Fruit fly (Drosophila melanogaster) whole organism, embryonic: ENCODE measurements around the gene CG31122.

Experiments used
- CG10274 ChIP-seq: fragments of 200-800 bp; sonication (Bioruptor generic); optimal IDR thresholded peaks from 3 replicates; lab custom pipeline; 2017; ENCODE audit warnings: missing biosample characterization, mild to moderate bottlenecking, missing genetic modification characterization
- CG10565 ChIP-seq: fragments of 200-800 bp; sonication (Bioruptor generic); optimal IDR thresholded peaks from 3 replicates; lab custom pipeline; 2016; ENCODE audit warnings: missing biosample characterization, mild to moderate bottlenecking, missing genetic modification characterization
- CG11695 ChIP-seq: fragments of 200-800 bp; sonication (Bioruptor generic); IDR thresholded peaks from 3 replicates; pipeline ENCODE4 v1.3.6; 2022; ENCODE audit warnings: missing biosample characterization, missing genetic modification characterization
- CG13296 ChIP-seq: fragments of 200-800 bp; sonication (Bioruptor generic); optimal IDR thresholded peaks from 3 replicates; lab custom pipeline; 2018; ENCODE audit warnings: missing biosample characterization, mild to moderate bottlenecking, missing genetic modification characterization
- CG15073 ChIP-seq: fragments of 200-800 bp; sonication (Bioruptor generic); optimal IDR thresholded peaks from 2 replicates; lab custom pipeline; 2016; ENCODE audit warnings: missing biosample characterization, missing genetic modification characterization
- CG16863 ChIP-seq: fragments of 200-800 bp; sonication (Bioruptor generic); optimal IDR thresholded peaks from 3 replicates; lab custom pipeline; 2016; ENCODE audit warnings: missing biosample characterization, missing genetic modification characterization
- CG17568 ChIP-seq: fragments of 200-800 bp; sonication (Bioruptor generic); optimal IDR thresholded peaks from 2 replicates; lab custom pipeline; 2018; ENCODE audit warnings: missing biosample characterization, mild to moderate bottlenecking, missing genetic modification characterization, moderate library complexity
- CG31388 ChIP-seq: fragments of 200-800 bp; sonication (Bioruptor generic); optimal IDR thresholded peaks from 2 replicates; lab custom pipeline; 2016; ENCODE audit warnings: missing biosample characterization, missing genetic modification characterization
- CG3995 ChIP-seq: fragments of 200-800 bp; sonication (Bioruptor generic); optimal IDR thresholded peaks from 3 replicates; lab custom pipeline; 2016; ENCODE audit warnings: missing biosample characterization, missing genetic modification characterization
- CG8944 ChIP-seq: fragments of 200-800 bp; sonication (Bioruptor generic); optimal IDR thresholded peaks from 3 replicates; lab custom pipeline; 2016; ENCODE audit warnings: missing biosample characterization, missing genetic modification characterization
- Chrac-16 ChIP-seq: fragments of 200-800 bp; sonication (Bioruptor generic); optimal IDR thresholded peaks from 3 replicates; lab custom pipeline; 2016; ENCODE audit warnings: missing biosample characterization, missing genetic modification characterization
- CrebB ChIP-seq: fragments of 200-800 bp; sonication (Bioruptor generic); optimal IDR thresholded peaks from 3 replicates; lab custom pipeline; 2018; ENCODE audit warnings: missing biosample characterization, mild to moderate bottlenecking, missing genetic modification characterization
- Dbx ChIP-seq: fragments of 200-800 bp; sonication (Bioruptor generic); IDR thresholded peaks from 3 replicates; pipeline ENCODE4 v1.3.6; 2022; ENCODE audit warnings: missing biosample characterization, missing genetic modification characterization
- Doc3 ChIP-seq: fragments of 200-800 bp; sonication (Bioruptor generic); IDR thresholded peaks from 3 replicates; pipeline ENCODE4 v1.3.6; 2022; ENCODE audit warnings: missing biosample characterization, missing genetic modification characterization; ENCODE audit not compliant: partially characterized antibody
- E2f1 ChIP-seq: fragments of 200-800 bp; sonication (Bioruptor generic); IDR thresholded peaks from 2 replicates; pipeline ENCODE4 v1.3.6; 2022; ENCODE audit warnings: missing biosample characterization, missing genetic modification characterization
- Fer3 ChIP-seq: fragments of 200-800 bp; sonication (Bioruptor generic); optimal IDR thresholded peaks from 2 replicates; lab custom pipeline; 2018; ENCODE audit warnings: missing biosample characterization, mild to moderate bottlenecking, missing genetic modification characterization, moderate library complexity
- HHEX ChIP-seq: fragments of 200-800 bp; sonication (Bioruptor generic); optimal IDR thresholded peaks from 3 replicates; lab custom pipeline; 2017; ENCODE audit warnings: missing biosample characterization, mild to moderate bottlenecking, missing genetic modification characterization, missing genetic modification reagents
- Max ChIP-seq: fragments of 200-800 bp; sonication (Bioruptor generic); optimal IDR thresholded peaks from 2 replicates; lab custom pipeline; 2016; ENCODE audit warnings: missing biosample characterization, mild to moderate bottlenecking, missing genetic modification characterization
- Nf-YA ChIP-seq: fragments of 200-800 bp; sonication (Bioruptor generic); IDR thresholded peaks from 2 replicates; pipeline ENCODE4 v1.3.6; 2022; ENCODE audit warnings: missing biosample characterization, missing genetic modification characterization
- Six4 ChIP-seq: fragments of 200-800 bp; sonication (Bioruptor generic); optimal IDR thresholded peaks from 2 replicates; lab custom pipeline; 2016; ENCODE audit warnings: missing biosample characterization, missing genetic modification characterization
- ac ChIP-seq: fragments of 200-800 bp; sonication (Bioruptor generic); optimal IDR thresholded peaks from 3 replicates; lab custom pipeline; 2017; ENCODE audit warnings: missing biosample characterization, mild to moderate bottlenecking, missing genetic modification characterization
- bab2 ChIP-seq: fragments of 200-800 bp; sonication (Bioruptor generic); optimal IDR thresholded peaks from 2 replicates; lab custom pipeline; 2016; ENCODE audit warnings: missing biosample characterization, missing genetic modification characterization
- caup ChIP-seq: fragments of 200-800 bp; sonication (Bioruptor generic); optimal IDR thresholded peaks from 3 replicates; lab custom pipeline; 2017; ENCODE audit warnings: missing biosample characterization, mild to moderate bottlenecking, missing genetic modification characterization, moderate library complexity; ENCODE audit not compliant: severe bottlenecking
- ems ChIP-seq: fragments of 200-800 bp; sonication (Bioruptor generic); optimal IDR thresholded peaks from 3 replicates; lab custom pipeline; 2016; ENCODE audit warnings: missing biosample characterization, missing genetic modification characterization
- gcm2 ChIP-seq: fragments of 200-800 bp; sonication (Bioruptor generic); optimal IDR thresholded peaks from 2 replicates; lab custom pipeline; 2016; ENCODE audit warnings: missing biosample characterization, missing genetic modification characterization
- hbn ChIP-seq: fragments of 200-800 bp; sonication (Bioruptor generic); IDR thresholded peaks from 2 replicates; pipeline ENCODE4 v1.3.6; 2022; ENCODE audit warnings: missing biosample characterization, missing genetic modification characterization; ENCODE audit not compliant: partially characterized antibody
- jigr1 ChIP-seq: fragments of 200-800 bp; sonication (Bioruptor generic); IDR thresholded peaks from 3 replicates; pipeline ENCODE4 v1.3.6; 2022; ENCODE audit warnings: missing biosample characterization, missing genetic modification characterization
- mam ChIP-seq: fragments of 200-800 bp; sonication (Bioruptor generic); optimal IDR thresholded peaks from 3 replicates; lab custom pipeline; 2016; ENCODE audit warnings: missing biosample characterization, missing genetic modification characterization
- nau ChIP-seq: fragments of 200-800 bp; sonication (Bioruptor generic); optimal IDR thresholded peaks from 3 replicates; lab custom pipeline; 2017; ENCODE audit warnings: missing biosample characterization, mild to moderate bottlenecking, missing genetic modification characterization, missing genetic modification reagents
- nmo ChIP-seq: fragments of 200-800 bp; sonication (Bioruptor generic); optimal IDR thresholded peaks from 2 replicates; lab custom pipeline; 2018; ENCODE audit warnings: missing biosample characterization, mild to moderate bottlenecking, missing genetic modification characterization, moderate library complexity
- oc ChIP-seq: fragments of 200-800 bp; sonication (Bioruptor generic); optimal IDR thresholded peaks from 2 replicates; lab custom pipeline; 2018; ENCODE audit warnings: missing biosample characterization, mild to moderate bottlenecking, missing genetic modification characterization, moderate library complexity
- pan ChIP-seq, 4 experiments: fragments of >200 bp in 3 of 4; fragments of 200-800 bp in 1 of 4; sonication (Bioruptor generic) in 1 of 4; optimal IDR thresholded peaks in 3 of 4; IDR thresholded peaks in 1 of 4; 2 replicates each; pipeline versions ENCODE4 v1.3.6 to Lab custom; 2017 to 2022; ENCODE audit warnings: missing biosample characterization in 2 of 4, missing genetic modification characterization in 2 of 4, mixed read lengths in 1 of 4
- pita ChIP-seq: fragments of 200-800 bp; sonication (Bioruptor generic); optimal IDR thresholded peaks from 2 replicates; lab custom pipeline; 2017; ENCODE audit warnings: missing biosample characterization, mild to moderate bottlenecking, missing genetic modification characterization
- sc ChIP-seq, 3 experiments: fragments of >200 bp in 2 of 3; fragments of 200-800 bp in 1 of 3; sonication (Bioruptor generic) in 1 of 3; optimal IDR thresholded peaks; 2 replicates in 2 of 3; 3 replicates in 1 of 3; lab custom pipeline; 2017; ENCODE audit warnings: mild to moderate bottlenecking in 1 of 3, missing biosample characterization in 1 of 3, missing genetic modification characterization in 1 of 3, missing genetic modification reagents in 1 of 3
- sens-2 ChIP-seq: fragments of 200-800 bp; sonication (Bioruptor generic); IDR thresholded peaks from 2 replicates; pipeline ENCODE4 v1.3.6; 2022; ENCODE audit warnings: missing biosample characterization, missing genetic modification characterization
- slbo ChIP-seq: fragments of 200-800 bp; sonication (Bioruptor generic); IDR thresholded peaks from 2 replicates; pipeline ENCODE4 v1.3.6; 2022; ENCODE audit warnings: missing biosample characterization, missing genetic modification characterization
- so ChIP-seq: fragments of 200-800 bp; sonication (Bioruptor generic); IDR thresholded peaks from 3 replicates; pipeline ENCODE4 v1.3.6; 2022; ENCODE audit warnings: missing biosample characterization, missing genetic modification characterization
- stwl ChIP-seq: fragments of 200-800 bp; sonication (Bioruptor generic); optimal IDR thresholded peaks from 3 replicates; lab custom pipeline; 2018; ENCODE audit warnings: missing biosample characterization, mild to moderate bottlenecking, missing genetic modification characterization, moderate library complexity
- sug ChIP-seq: fragments of 200-800 bp; optimal IDR thresholded peaks from 2 replicates; lab custom pipeline; 2019; ENCODE audit warnings: missing biosample characterization, mild to moderate bottlenecking, missing genetic modification characterization, moderate library complexity
- tgo ChIP-seq: fragments of 200-800 bp; sonication (Bioruptor generic); IDR thresholded peaks from 3 replicates; pipeline ENCODE4 v1.3.6; 2022; ENCODE audit warnings: missing biosample characterization, missing genetic modification characterization
- usp ChIP-seq: fragments of >200 bp; optimal IDR thresholded peaks from 2 replicates; lab custom pipeline; 2017; ENCODE audit warnings: missing biosample characterization, missing genetic modification characterization

CG31122 gene

dm6 chr3R:18365978-18366643, 46.6 kb downstream of the CG31122 start, which contains the start of the genes WRNexo and Nup43 (continued):
- no peak for TF ChIP-seq Fer3 (tag; lab: Kevin White, UChicago)
- peak; percentile 70 for TF ChIP-seq slbo (GFP tag; lab: Robert Waterston, UW)
- TF ChIP-seq Dbx (GFP tag; lab: Robert Waterston, UW) = no peak
- peak; percentile 19 for TF ChIP-seq Chrac-16 (GFP tag; lab: Kevin White, UChicago)
- TF ChIP-seq usp (GFP tag; lab: Kevin White, UChicago) = no peak
- peak; percentile 71 for TF ChIP-seq nmo
- no peak for TF ChIP-seq oc (tag; lab: Kevin White, UChicago)
- TF ChIP-seq stwl (tag; lab: Kevin White, UChicago) = peak; percentile 37
- no peak for TF ChIP-seq sug (tag; lab: Kevin White, UChicago)
- no peak for TF ChIP-seq CG31388 (GFP tag; lab: Kevin White, UChicago)
- TF ChIP-seq CG3995 = peak; percentile 28
- TF ChIP-seq Six4 = peak; percentile 6
- TF ChIP-seq Max (GFP tag; lab: Kevin White, UChicago) = no peak
- TF ChIP-seq pita (GFP tag; lab: Kevin White, UChicago) = no peak
- TF ChIP-seq CG16863 (GFP tag; lab: Kevin White, UChicago) = no peak
- peak; percentile 14 for TF ChIP-seq ems (GFP tag; lab: Kevin White, UChicago)
- TF ChIP-seq so (GFP tag; lab: Robert Waterston, UW) = no peak
- no peak for TF ChIP-seq nau (GFP tag; lab: Kevin White, UChicago)
- TF ChIP-seq CG17568 (GFP tag; lab: Kevin White, UChicago) = no peak
- TF ChIP-seq E2f1 (GFP tag; lab: Robert Waterston, UW) = peak; percentile 75
- no peak for TF ChIP-seq gcm2 (GFP tag; lab: Kevin White, UChicago)
- peak; percentile 32 for TF ChIP-seq bab2 (GFP tag; lab: Kevin White, UChicago)
- no peak for TF ChIP-seq Doc3 (GFP tag; lab: Robert Waterston, UW)
- no peak for TF ChIP-seq CG11695
- peak; percentile 61 for TF ChIP-seq mam (GFP tag; lab: Kevin White, UChicago)
- TF ChIP-seq CG8944 = peak; percentile 42
- no peak for TF ChIP-seq Nf-YA (GFP tag; lab: Robert Waterston, UW)
- TF ChIP-seq sc (optimal IDR thresholded peaks at IDR 0.05; lab: Kevin White, UChicago) = no peak
- TF ChIP-seq sc (GFP tag; optimal IDR thresholded peaks at IDR 0.05; lab: Kevin White, UChicago) = no peak
- TF ChIP-seq CrebB = no peak
- TF ChIP-seq sens-2 (GFP tag; lab: Robert Waterston, UW) = no peak
- no peak for TF ChIP-seq CG10274 (GFP tag; lab: Kevin White, UChicago)
- TF ChIP-seq CG10565 = no peak
- no peak for TF ChIP-seq HHEX (GFP tag; lab: Kevin White, UChicago)
- no peak for TF ChIP-seq CG13296
- TF ChIP-seq jigr1 (GFP tag; lab: Robert Waterston, UW) = no peak
- TF ChIP-seq tgo (GFP tag; lab: Robert Waterston, UW) = no peak
- no peak for TF ChIP-seq hbn
- TF ChIP-seq caup = no peak
- no peak for TF ChIP-seq ac
- TF ChIP-seq CG15073 (GFP tag; lab: Kevin White, UChicago) = no peak
- TF ChIP-seq pan (optimal IDR thresholded peaks at IDR 0.05; lab: Kevin White, UChicago) = no peak
- TF ChIP-seq pan (GFP tag; optimal IDR thresholded peaks at IDR 0.05 in 1 of 2, IDR thresholded peaks at IDR 0.05 in 1 of 2) = peak in 1 of 2 experiments; percentile 42
